Fruit fly (Drosophila melanogaster) whole organism, wandering third instar larva: ENCODE measurements around the gene sc.

ENCODE experiments used
- Abd-B ChIP-seq: fragments of >200 bp; optimal IDR thresholded peaks from 2 replicates; lab custom pipeline; 2017; ENCODE audit warnings: missing biosample characterization, missing genetic modification characterization
- CG32264 ChIP-seq: fragments of 200-800 bp; sonication (Bioruptor generic); optimal IDR thresholded peaks from 2 replicates; lab custom pipeline; 2016; ENCODE audit warnings: missing biosample characterization, missing genetic modification characterization
- dmrt93B ChIP-seq: fragments of 200-800 bp; sonication (Bioruptor generic); optimal IDR thresholded peaks from 2 replicates; lab custom pipeline; 2018; ENCODE audit warnings: missing biosample characterization, mild to moderate bottlenecking, missing genetic modification characterization
- pan ChIP-seq: fragments of >200 bp; optimal IDR thresholded peaks from 2 replicates; lab custom pipeline; 2017

- no peak for TF ChIP-seq dmrt93B (GFP tag; lab: Kevin White, UChicago)
- no peak for TF ChIP-seq Abd-B (GFP tag; lab: Kevin White, UChicago)
- no peak for TF ChIP-seq CG32264 (GFP tag; lab: Kevin White, UChicago)
- no peak for TF ChIP-seq pan (lab: Kevin White, UChicago)
Measured at dm6 chrX:353929-354515, 41.8 kb upstream of the sc start.
